Fruit fly (Drosophila melanogaster) whole organism, embryonic: Measurements from ENCODE around the gene CG13700.

Experiments
- Bgb ChIP-seq: fragments of 200-800 bp; sonication (Bioruptor generic); IDR thresholded peaks from 2 replicates; pipeline ENCODE4 v1.3.6; 2022; ENCODE audit warnings: missing biosample characterization, missing genetic modification characterization; ENCODE audit not compliant: partially characterized antibody
- C15 ChIP-seq: fragments of 200-800 bp; sonication (Bioruptor generic); IDR thresholded peaks from 3 replicates; pipeline ENCODE4 v1.3.6; 2022; ENCODE audit warnings: missing biosample characterization, missing genetic modification characterization
- CG10209 ChIP-seq: fragments of 200-800 bp; sonication (Bioruptor generic); optimal IDR thresholded peaks from 3 replicates; lab custom pipeline; 2017; ENCODE audit warnings: missing biosample characterization, mild to moderate bottlenecking, missing genetic modification characterization, missing genetic modification reagents
- CG10366 ChIP-seq: fragments of 200-800 bp; sonication (Bioruptor generic); IDR thresholded peaks from 2 replicates; pipeline ENCODE4 v1.3.6; 2022; ENCODE audit warnings: missing biosample characterization, missing genetic modification characterization
- CG10543 ChIP-seq: fragments of 200-800 bp; sonication (Bioruptor generic); optimal IDR thresholded peaks from 3 replicates; lab custom pipeline; 2017; ENCODE audit warnings: missing biosample characterization, mild to moderate bottlenecking, missing genetic modification characterization, moderate library complexity
- CG11398 ChIP-seq: fragments of 200-800 bp; sonication (Bioruptor generic); optimal IDR thresholded peaks from 2 replicates; lab custom pipeline; 2016; ENCODE audit warnings: missing biosample characterization, missing genetic modification characterization
- CG12071 ChIP-seq: fragments of 200-800 bp; sonication (Bioruptor generic); optimal IDR thresholded peaks from 3 replicates; lab custom pipeline; 2018; ENCODE audit warnings: missing biosample characterization, mild to moderate bottlenecking, missing genetic modification characterization
- CG12659 ChIP-seq: fragments of 200-800 bp; sonication (Bioruptor generic); optimal IDR thresholded peaks from 3 replicates; lab custom pipeline; 2017; ENCODE audit warnings: mild to moderate bottlenecking, missing biosample characterization, missing genetic modification reagents, missing genetic modification characterization
- CG12942 ChIP-seq: fragments of 200-800 bp; sonication (Bioruptor generic); optimal IDR thresholded peaks from 3 replicates; lab custom pipeline; 2016; ENCODE audit warnings: missing biosample characterization, missing genetic modification characterization
- CG13123 ChIP-seq: fragments of 200-800 bp; sonication (Bioruptor generic); optimal IDR thresholded peaks from 2 replicates; lab custom pipeline; 2016; ENCODE audit warnings: missing biosample characterization, missing genetic modification characterization
- CG13775 ChIP-seq: fragments of 200-800 bp; sonication (Bioruptor generic); optimal IDR thresholded peaks from 3 replicates; lab custom pipeline; 2017; ENCODE audit warnings: missing biosample characterization, mild to moderate bottlenecking, missing genetic modification characterization
- CG15073 ChIP-seq: fragments of 200-800 bp; sonication (Bioruptor generic); optimal IDR thresholded peaks from 2 replicates; lab custom pipeline; 2016; ENCODE audit warnings: missing biosample characterization, missing genetic modification characterization
- CG1647 ChIP-seq: fragments of 200-800 bp; sonication (Bioruptor generic); optimal IDR thresholded peaks from 3 replicates; lab custom pipeline; 2016; ENCODE audit warnings: missing biosample characterization, missing genetic modification characterization
- CG18262 ChIP-seq: fragments of 200-800 bp; optimal IDR thresholded peaks from 3 replicates; lab custom pipeline; 2019; ENCODE audit warnings: missing biosample characterization, mild to moderate bottlenecking, missing genetic modification characterization, moderate library complexity
- CG2875 ChIP-seq: fragments of 200-800 bp; sonication (Bioruptor generic); optimal IDR thresholded peaks from 2 replicates; lab custom pipeline; 2017; ENCODE audit warnings: missing biosample characterization, mild to moderate bottlenecking, missing genetic modification characterization, missing genetic modification reagents
- CG3407 ChIP-seq: fragments of 200-800 bp; sonication (Bioruptor generic); optimal IDR thresholded peaks from 2 replicates; lab custom pipeline; 2018; ENCODE audit warnings: missing biosample characterization, mild to moderate bottlenecking, missing genetic modification characterization
- CG3847 ChIP-seq: fragments of 200-800 bp; sonication (Bioruptor generic); IDR thresholded peaks from 2 replicates; pipeline ENCODE4 v1.3.6; 2022; ENCODE audit warnings: missing biosample characterization, missing genetic modification characterization
- CG4404 ChIP-seq: fragments of 200-800 bp; sonication (Bioruptor generic); IDR thresholded peaks from 2 replicates; pipeline ENCODE4 v1.3.6; 2022; ENCODE audit warnings: missing biosample characterization, missing genetic modification characterization
- CG4424 ChIP-seq: fragments of 200-800 bp; sonication (Bioruptor generic); optimal IDR thresholded peaks from 3 replicates; lab custom pipeline; 2016; ENCODE audit warnings: missing biosample characterization, missing genetic modification characterization
- CG5245 ChIP-seq: fragments of 200-800 bp; sonication (Bioruptor generic); optimal IDR thresholded peaks from 3 replicates; lab custom pipeline; 2016; ENCODE audit warnings: missing biosample characterization, missing genetic modification characterization
- CG6683 ChIP-seq: fragments of 200-800 bp; sonication (Bioruptor generic); optimal IDR thresholded peaks from 2 replicates; lab custom pipeline; 2017; ENCODE audit warnings: missing biosample characterization, mild to moderate bottlenecking, missing genetic modification characterization, missing genetic modification reagents
- CG6689 ChIP-seq: fragments of 200-800 bp; sonication (Bioruptor generic); IDR thresholded peaks from 2 replicates; pipeline ENCODE4 v1.3.6; 2022; ENCODE audit warnings: missing biosample characterization, missing genetic modification characterization
- CG8388 ChIP-seq: fragments of 200-800 bp; sonication (Bioruptor generic); optimal IDR thresholded peaks from 2 replicates; lab custom pipeline; 2019; ENCODE audit warnings: missing biosample characterization, mild to moderate bottlenecking, missing genetic modification characterization, moderate library complexity
- Ets97D ChIP-seq: fragments of 200-800 bp; sonication (Bioruptor generic); optimal IDR thresholded peaks from 3 replicates; lab custom pipeline; 2016; ENCODE audit warnings: missing biosample characterization, missing genetic modification characterization
- Gug ChIP-seq: fragments of 200-800 bp; sonication (Bioruptor generic); IDR thresholded peaks from 4 replicates; pipeline ENCODE4 v1.3.6; 2022; ENCODE audit warnings: missing biosample characterization, missing genetic modification characterization
- Mes4 ChIP-seq: fragments of 200-800 bp; sonication (Bioruptor generic); optimal IDR thresholded peaks from 2 replicates; lab custom pipeline; 2016; ENCODE audit warnings: missing biosample characterization, missing genetic modification characterization
- Mrtf ChIP-seq: fragments of 200-800 bp; sonication (Bioruptor generic); IDR thresholded peaks from 3 replicates; pipeline ENCODE4 v1.3.6; 2022; ENCODE audit warnings: missing biosample characterization, missing genetic modification characterization
- NC2β ChIP-seq: fragments of 200-800 bp; sonication (Bioruptor generic); optimal IDR thresholded peaks from 2 replicates; lab custom pipeline; 2016; ENCODE audit warnings: missing biosample characterization, missing genetic modification characterization
- Trl ChIP-seq, 3 experiments: fragments of >200 bp in 2 of 3; fragments of 200-800 bp in 1 of 3; sonication (Bioruptor generic) in 1 of 3; optimal IDR thresholded peaks; 2 replicates in 1 of 3; 3 replicates in 2 of 3; lab custom pipeline; 2016 to 2017; ENCODE audit warnings: missing biosample characterization in 1 of 3, missing genetic modification characterization in 1 of 3
- fd102C ChIP-seq: fragments of 200-800 bp; sonication (Bioruptor generic); optimal IDR thresholded peaks from 2 replicates; lab custom pipeline; 2018; ENCODE audit warnings: missing biosample characterization, mild to moderate bottlenecking, missing genetic modification characterization, moderate library complexity
- gcm ChIP-seq: fragments of 200-800 bp; sonication (Bioruptor generic); optimal IDR thresholded peaks from 2 replicates; lab custom pipeline; 2019; ENCODE audit warnings: missing biosample characterization, mild to moderate bottlenecking, missing genetic modification characterization, moderate library complexity
- gem ChIP-seq: fragments of 200-800 bp; sonication (Bioruptor generic); optimal IDR thresholded peaks from 2 replicates; lab custom pipeline; 2019; ENCODE audit warnings: missing biosample characterization, mild to moderate bottlenecking, missing genetic modification characterization, moderate library complexity
- h ChIP-seq: fragments of >200 bp; optimal IDR thresholded peaks from 2 replicates; lab custom pipeline; 2017
- jumu ChIP-seq: fragments of 200-800 bp; sonication (Bioruptor generic); optimal IDR thresholded peaks from 3 replicates; lab custom pipeline; 2016; ENCODE audit warnings: missing biosample characterization, missing genetic modification characterization
- kah ChIP-seq: fragments of 200-800 bp; sonication (Bioruptor generic); optimal IDR thresholded peaks from 2 replicates; lab custom pipeline; 2018; ENCODE audit warnings: missing biosample characterization, mild to moderate bottlenecking, missing genetic modification characterization
- lbe ChIP-seq: fragments of 200-800 bp; sonication (Bioruptor generic); optimal IDR thresholded peaks from 2 replicates; lab custom pipeline; 2016; ENCODE audit warnings: missing biosample characterization, mild to moderate bottlenecking, missing genetic modification characterization
- lov ChIP-seq, 2 experiments: fragments of 200-800 bp in 1 of 2; fragments of >200 bp in 1 of 2; sonication (Bioruptor generic) in 1 of 2; IDR thresholded peaks in 1 of 2; optimal IDR thresholded peaks in 1 of 2; 2 replicates in 1 of 2; 3 replicates in 1 of 2; pipeline versions ENCODE4 v1.3.6 to Lab custom; 2017 to 2022; ENCODE audit warnings: missing biosample characterization in 1 of 2, missing genetic modification characterization in 1 of 2
- luna ChIP-seq: fragments of 200-800 bp; sonication (Bioruptor generic); optimal IDR thresholded peaks from 2 replicates; lab custom pipeline; 2016; ENCODE audit warnings: missing biosample characterization, missing genetic modification characterization
- nmo ChIP-seq: fragments of 200-800 bp; sonication (Bioruptor generic); optimal IDR thresholded peaks from 2 replicates; lab custom pipeline; 2018; ENCODE audit warnings: missing biosample characterization, mild to moderate bottlenecking, missing genetic modification characterization, moderate library complexity
- nom ChIP-seq: fragments of 200-800 bp; sonication (Bioruptor generic); optimal IDR thresholded peaks from 2 replicates; lab custom pipeline; 2017; ENCODE audit warnings: missing biosample characterization, missing genetic modification characterization, mild to moderate bottlenecking, moderate library complexity, missing genetic modification reagents
- oc ChIP-seq: fragments of 200-800 bp; sonication (Bioruptor generic); optimal IDR thresholded peaks from 2 replicates; lab custom pipeline; 2018; ENCODE audit warnings: missing biosample characterization, mild to moderate bottlenecking, missing genetic modification characterization, moderate library complexity
- pfk ChIP-seq: fragments of 200-800 bp; sonication (Bioruptor generic); optimal IDR thresholded peaks from 2 replicates; lab custom pipeline; 2018; ENCODE audit warnings: missing biosample characterization, mild to moderate bottlenecking, missing genetic modification characterization, moderate library complexity
- schlank ChIP-seq: fragments of 200-800 bp; sonication (Bioruptor generic); optimal IDR thresholded peaks from 2 replicates; lab custom pipeline; 2018; ENCODE audit warnings: missing biosample characterization, mild to moderate bottlenecking, missing genetic modification characterization
- sqz ChIP-seq: fragments of 200-800 bp; sonication (Bioruptor generic); optimal IDR thresholded peaks from 3 replicates; lab custom pipeline; 2018; ENCODE audit warnings: missing biosample characterization, mild to moderate bottlenecking, missing genetic modification characterization
- toy ChIP-seq: fragments of 200-800 bp; sonication (Bioruptor generic); IDR thresholded peaks from 2 replicates; pipeline ENCODE4 v1.3.6; 2022; ENCODE audit warnings: missing biosample characterization, missing genetic modification characterization
- trem ChIP-seq: fragments of 200-800 bp; optimal IDR thresholded peaks from 3 replicates; lab custom pipeline; 2019; ENCODE audit warnings: missing biosample characterization, mild to moderate bottlenecking, missing genetic modification characterization, moderate library complexity
- tup ChIP-seq: fragments of 200-800 bp; sonication (Bioruptor generic); optimal IDR thresholded peaks from 2 replicates; lab custom pipeline; 2016; ENCODE audit warnings: missing biosample characterization, mild to moderate bottlenecking, missing genetic modification characterization, moderate library complexity
- zen2 ChIP-seq: fragments of 200-800 bp; sonication (Bioruptor generic); IDR thresholded peaks from 3 replicates; pipeline ENCODE4 v1.3.6; 2022; ENCODE audit warnings: missing biosample characterization, missing genetic modification characterization; ENCODE audit not compliant: partially characterized antibody
- zf30C ChIP-seq: fragments of 200-800 bp; sonication (Bioruptor generic); optimal IDR thresholded peaks from 3 replicates; lab custom pipeline; 2018; ENCODE audit warnings: missing biosample characterization, mild to moderate bottlenecking, missing genetic modification characterization

CG13700 gene

dm6 chr3L:18272321-18273054, 28.6 kb downstream of the CG13700 start (continued):
- peak; percentile 11 for TF ChIP-seq CG12659 (GFP tag; lab: Kevin White, UChicago)
- no peak for TF ChIP-seq CG12942 (GFP tag; lab: Kevin White, UChicago)
- TF ChIP-seq luna (GFP tag; lab: Kevin White, UChicago) = no peak
- TF ChIP-seq gem (tag; lab: Kevin White, UChicago) = peak; percentile 62
- TF ChIP-seq zen2 = no peak
- TF ChIP-seq CG12071 (GFP tag; lab: Kevin White, UChicago) = no peak
- no peak for TF ChIP-seq Trl (optimal IDR thresholded peaks at IDR 0.05; lab: Kevin White, UChicago)
- no peak for TF ChIP-seq Trl (GFP tag; optimal IDR thresholded peaks at IDR 0.05; lab: Kevin White, UChicago)
- peak; percentile 70 for TF ChIP-seq CG6689 (GFP tag; lab: Robert Waterston, UW)
- TF ChIP-seq Mrtf (GFP tag; lab: Robert Waterston, UW) = 0 out of 3 replicates have a peak, but pooled peaks have one; percentile 43
- TF ChIP-seq CG11398 = no peak
- TF ChIP-seq CG10543 = peak; percentile 4
- no peak for TF ChIP-seq C15
- peak; percentile 37 for TF ChIP-seq gcm
- no peak for TF ChIP-seq CG6683 (GFP tag; lab: Kevin White, UChicago)
- TF ChIP-seq Bgb (GFP tag; lab: Robert Waterston, UW) = no peak
- TF ChIP-seq CG1647 (GFP tag; lab: Kevin White, UChicago) = no peak
- TF ChIP-seq Gug = no peak
- peak; percentile 6 for TF ChIP-seq CG8388 (GFP tag; lab: Kevin White, UChicago)
- no peak for TF ChIP-seq CG5245
- no peak for TF ChIP-seq CG13123 (GFP tag; lab: Kevin White, UChicago)
- no peak for TF ChIP-seq Mes4 (GFP tag; lab: Kevin White, UChicago)
- TF ChIP-seq nom (GFP tag; lab: Kevin White, UChicago) = no peak
- TF ChIP-seq CG10366 (GFP tag; lab: Robert Waterston, UW) = peak; percentile 27; the same call in 1 of the 2 replicates
- no peak for TF ChIP-seq fd102C
- no peak for TF ChIP-seq kah (GFP tag; lab: Kevin White, UChicago)
- TF ChIP-seq CG2875 (GFP tag; lab: Kevin White, UChicago) = no peak
- TF ChIP-seq schlank (tag; lab: Kevin White, UChicago) = no peak
- no peak for TF ChIP-seq CG3847 (GFP tag; lab: Robert Waterston, UW)
- peak; percentile 8 for TF ChIP-seq CG3407 (GFP tag; lab: Kevin White, UChicago)
- TF ChIP-seq CG13775 (GFP tag; lab: Kevin White, UChicago) = peak; percentile 30
- TF ChIP-seq CG4404 = peak; percentile 68
- no peak for TF ChIP-seq pfk (GFP tag; lab: Kevin White, UChicago)
- TF ChIP-seq toy (GFP tag; lab: Robert Waterston, UW) = no peak
- TF ChIP-seq oc (tag; lab: Kevin White, UChicago) = peak; percentile 32
- peak; percentile 45 for TF ChIP-seq NC2β (GFP tag; lab: Kevin White, UChicago)
- peak; percentile 63 for TF ChIP-seq nmo
- no peak for TF ChIP-seq CG15073 (GFP tag; lab: Kevin White, UChicago)
- TF ChIP-seq zf30C (GFP tag; lab: Kevin White, UChicago) = no peak
- peak; percentile 41 for TF ChIP-seq CG4424
- TF ChIP-seq tup (GFP tag; lab: Kevin White, UChicago) = no peak
- peak; percentile 44 for TF ChIP-seq trem (tag; lab: Kevin White, UChicago)
- TF ChIP-seq Ets97D (GFP tag; lab: Kevin White, UChicago) = no peak
- no peak for TF ChIP-seq sqz (GFP tag; lab: Kevin White, UChicago)
- TF ChIP-seq lov (optimal IDR thresholded peaks at IDR 0.05; lab: Kevin White, UChicago) = peak; percentile 53
- no peak for TF ChIP-seq lov (GFP tag; IDR thresholded peaks at IDR 0.05; lab: Robert Waterston, UW)
- no peak for TF ChIP-seq lbe (GFP tag; lab: Kevin White, UChicago)
- peak; percentile 81 for TF ChIP-seq CG18262
- peak; percentile 94 for TF ChIP-seq CG10209
- no peak for TF ChIP-seq h (lab: Kevin White, UChicago)
- TF ChIP-seq jumu = no peak
